Fruit fly (Drosophila melanogaster) whole organism, embryonic: Measurements from ENCODE around the gene CG7766.

ENCODE experiments used
- Abd-B ChIP-seq: fragments of 200-800 bp; sonication (Bioruptor generic); optimal IDR thresholded peaks from 2 replicates; lab custom pipeline; 2018; ENCODE audit warnings: missing biosample characterization, mild to moderate bottlenecking, missing genetic modification characterization, moderate library complexity
- Awh ChIP-seq: fragments of 200-800 bp; sonication (Bioruptor generic); IDR thresholded peaks from 2 replicates; pipeline ENCODE4, ENCODE4 v1.3.6; 2022; ENCODE audit warnings: missing biosample characterization, missing genetic modification characterization
- Bgb ChIP-seq: fragments of 200-800 bp; sonication (Bioruptor generic); IDR thresholded peaks from 2 replicates; pipeline ENCODE4 v1.3.6; 2022; ENCODE audit warnings: missing biosample characterization, missing genetic modification characterization; ENCODE audit not compliant: partially characterized antibody
- C15 ChIP-seq: fragments of 200-800 bp; sonication (Bioruptor generic); IDR thresholded peaks from 3 replicates; pipeline ENCODE4 v1.3.6; 2022; ENCODE audit warnings: missing biosample characterization, missing genetic modification characterization
- CG10267 ChIP-seq: fragments of 200-800 bp; sonication (Bioruptor generic); optimal IDR thresholded peaks from 2 replicates; lab custom pipeline; 2018; ENCODE audit warnings: missing biosample characterization, mild to moderate bottlenecking, missing genetic modification characterization, moderate library complexity
- CG14667 ChIP-seq: fragments of 200-800 bp; sonication (Bioruptor generic); IDR thresholded peaks from 2 replicates; pipeline ENCODE4 v1.3.6; 2022; ENCODE audit warnings: missing biosample characterization, missing genetic modification characterization
- CG15601 ChIP-seq: fragments of 200-800 bp; sonication (Bioruptor generic); optimal IDR thresholded peaks from 3 replicates; lab custom pipeline; 2019; ENCODE audit warnings: missing biosample characterization, mild to moderate bottlenecking, missing genetic modification characterization, moderate library complexity
- CG17328 ChIP-seq: fragments of 200-800 bp; sonication (Bioruptor generic); IDR thresholded peaks from 2 replicates; pipeline ENCODE4 v1.3.6; 2022; ENCODE audit warnings: missing biosample characterization, missing genetic modification characterization
- CG17359 ChIP-seq: fragments of 200-800 bp; sonication (Bioruptor generic); optimal IDR thresholded peaks from 3 replicates; lab custom pipeline; 2018; ENCODE audit warnings: missing biosample characterization, mild to moderate bottlenecking, missing genetic modification characterization, moderate library complexity
- CG1792 ChIP-seq: fragments of 200-800 bp; sonication (Bioruptor generic); optimal IDR thresholded peaks from 2 replicates; lab custom pipeline; 2016; ENCODE audit warnings: missing biosample characterization, missing genetic modification characterization
- CG2129 ChIP-seq: fragments of 200-800 bp; sonication (Bioruptor generic); IDR thresholded peaks from 2 replicates; pipeline ENCODE4 v1.3.6; 2022; ENCODE audit warnings: missing biosample characterization, missing genetic modification characterization; ENCODE audit not compliant: partially characterized antibody
- CG3838 ChIP-seq: fragments of 200-800 bp; sonication (Bioruptor generic); optimal IDR thresholded peaks from 3 replicates; lab custom pipeline; 2016; ENCODE audit warnings: missing biosample characterization, missing genetic modification characterization
- CG7357 ChIP-seq: fragments of 200-800 bp; sonication (Bioruptor generic); IDR thresholded peaks from 3 replicates; pipeline ENCODE4 v1.3.6; 2022; ENCODE audit warnings: missing biosample characterization, missing genetic modification characterization
- CG8089 ChIP-seq: fragments of 200-800 bp; sonication (Bioruptor generic); optimal IDR thresholded peaks from 3 replicates; lab custom pipeline; 2016; ENCODE audit warnings: missing biosample characterization, missing genetic modification characterization
- CG8359 ChIP-seq: fragments of 200-800 bp; sonication (Bioruptor generic); optimal IDR thresholded peaks from 2 replicates; lab custom pipeline; 2017; ENCODE audit warnings: missing biosample characterization, mild to moderate bottlenecking, missing genetic modification characterization, borderline replicate concordance
- CG9797 ChIP-seq: fragments of 200-800 bp; sonication (Bioruptor generic); optimal IDR thresholded peaks from 3 replicates; lab custom pipeline; 2018; ENCODE audit warnings: missing biosample characterization, mild to moderate bottlenecking, missing genetic modification characterization
- CG9817 ChIP-seq: fragments of 200-800 bp; sonication (Bioruptor generic); optimal IDR thresholded peaks from 2 replicates; lab custom pipeline; 2018; ENCODE audit warnings: missing biosample characterization, mild to moderate bottlenecking, missing genetic modification characterization, moderate library complexity
- CG9876 ChIP-seq: fragments of 200-800 bp; sonication (Bioruptor generic); optimal IDR thresholded peaks from 2 replicates; lab custom pipeline; 2016; ENCODE audit warnings: missing biosample characterization, missing genetic modification characterization
- CHES-1-like ChIP-seq: fragments of 200-800 bp; sonication (Bioruptor generic); optimal IDR thresholded peaks from 2 replicates; lab custom pipeline; 2016; ENCODE audit warnings: missing biosample characterization, missing genetic modification characterization
- Dad ChIP-seq: fragments of 200-800 bp; sonication (Bioruptor generic); optimal IDR thresholded peaks from 3 replicates; lab custom pipeline; 2016; ENCODE audit warnings: missing biosample characterization, missing genetic modification characterization
- Deaf1 ChIP-seq: fragments of 200-800 bp; optimal IDR thresholded peaks from 3 replicates; lab custom pipeline; 2019; ENCODE audit warnings: missing biosample characterization, mild to moderate bottlenecking, missing genetic modification characterization, moderate library complexity
- Dip3 ChIP-seq: fragments of 200-800 bp; sonication (Bioruptor generic); optimal IDR thresholded peaks from 3 replicates; lab custom pipeline; 2016; ENCODE audit warnings: missing biosample characterization, missing genetic modification characterization
- Ets97D ChIP-seq: fragments of 200-800 bp; sonication (Bioruptor generic); optimal IDR thresholded peaks from 3 replicates; lab custom pipeline; 2016; ENCODE audit warnings: missing biosample characterization, missing genetic modification characterization
- GATAe ChIP-seq: fragments of 200-800 bp; sonication (Bioruptor generic); conservative IDR thresholded peaks from 2 replicates; pipeline ENCODE4 v1.3.6; 2022; ENCODE audit warnings: missing biosample characterization, missing genetic modification characterization
- Gsc ChIP-seq: fragments of 200-800 bp; sonication (Bioruptor generic); IDR thresholded peaks from 2 replicates; pipeline ENCODE4 v1.3.6; 2022; ENCODE audit warnings: missing biosample characterization, missing genetic modification characterization
- HLH4C ChIP-seq: fragments of 200-800 bp; sonication (Bioruptor generic); IDR thresholded peaks from 3 replicates; pipeline ENCODE4 v1.3.6; 2022; ENCODE audit warnings: missing biosample characterization, missing genetic modification characterization; ENCODE audit not compliant: partially characterized antibody
- HmgD ChIP-seq: fragments of 200-800 bp; sonication (Bioruptor generic); optimal IDR thresholded peaks from 3 replicates; lab custom pipeline; 2016; ENCODE audit warnings: missing biosample characterization, missing genetic modification characterization
- MESR4 ChIP-seq: fragments of 200-800 bp; sonication (Bioruptor generic); optimal IDR thresholded peaks from 2 replicates; lab custom pipeline; 2018; ENCODE audit warnings: missing biosample characterization, mild to moderate bottlenecking, missing genetic modification characterization, moderate library complexity
- Optix ChIP-seq: fragments of 200-800 bp; sonication (Bioruptor generic); IDR thresholded peaks from 3 replicates; pipeline ENCODE4 v1.3.6; 2022; ENCODE audit warnings: missing biosample characterization, missing genetic modification characterization
- Ravus ChIP-seq: fragments of 200-800 bp; sonication (Bioruptor generic); IDR thresholded peaks from 2 replicates; pipeline ENCODE4 v1.3.6; 2022; ENCODE audit warnings: missing biosample characterization, missing genetic modification characterization
- Rx ChIP-seq: fragments of 200-800 bp; sonication (Bioruptor generic); IDR thresholded peaks from 2 replicates; pipeline ENCODE4 v1.3.6; 2022; ENCODE audit warnings: missing biosample characterization, missing genetic modification characterization
- Sry-β ChIP-seq: fragments of 200-800 bp; sonication (Bioruptor generic); optimal IDR thresholded peaks from 2 replicates; lab custom pipeline; 2018; ENCODE audit warnings: missing biosample characterization, mild to moderate bottlenecking, missing genetic modification characterization, moderate library complexity
- Sry-δ ChIP-seq: fragments of 200-800 bp; sonication (Bioruptor generic); optimal IDR thresholded peaks from 2 replicates; lab custom pipeline; 2016; ENCODE audit warnings: missing biosample characterization, missing genetic modification characterization
- Ssrp ChIP-seq: fragments of 200-800 bp; sonication (Bioruptor generic); optimal IDR thresholded peaks from 2 replicates; lab custom pipeline; 2018; ENCODE audit warnings: missing biosample characterization, mild to moderate bottlenecking, missing genetic modification characterization, moderate library complexity
- amos ChIP-seq: fragments of 200-800 bp; sonication (Bioruptor generic); IDR thresholded peaks from 2 replicates; pipeline ENCODE4 v1.3.6; 2022; ENCODE audit warnings: missing biosample characterization, missing genetic modification characterization; ENCODE audit not compliant: partially characterized antibody
- aop ChIP-seq: fragments of 200-800 bp; sonication (Bioruptor generic); IDR thresholded peaks from 2 replicates; pipeline ENCODE4 v1.3.6; 2022; ENCODE audit warnings: missing biosample characterization, missing genetic modification characterization
- ci ChIP-seq: fragments of 200-800 bp; sonication (Bioruptor generic); IDR thresholded peaks from 3 replicates; pipeline ENCODE4 v1.3.6; 2022; ENCODE audit warnings: missing biosample characterization, missing genetic modification characterization
- gem ChIP-seq: fragments of 200-800 bp; sonication (Bioruptor generic); optimal IDR thresholded peaks from 2 replicates; lab custom pipeline; 2019; ENCODE audit warnings: missing biosample characterization, mild to moderate bottlenecking, missing genetic modification characterization, moderate library complexity
- gt ChIP-seq: fragments of 200-800 bp; sonication (Bioruptor generic); IDR thresholded peaks from 2 replicates; pipeline ENCODE4 v1.3.6; 2022; ENCODE audit warnings: missing biosample characterization, missing genetic modification characterization
- hbn ChIP-seq: fragments of 200-800 bp; sonication (Bioruptor generic); IDR thresholded peaks from 2 replicates; pipeline ENCODE4 v1.3.6; 2022; ENCODE audit warnings: missing biosample characterization, missing genetic modification characterization; ENCODE audit not compliant: partially characterized antibody
- jigr1 ChIP-seq: fragments of 200-800 bp; sonication (Bioruptor generic); IDR thresholded peaks from 3 replicates; pipeline ENCODE4 v1.3.6; 2022; ENCODE audit warnings: missing biosample characterization, missing genetic modification characterization
- nerfin-1 ChIP-seq: fragments of 200-800 bp; sonication (Bioruptor generic); optimal IDR thresholded peaks from 3 replicates; lab custom pipeline; 2019; ENCODE audit warnings: missing biosample characterization, mild to moderate bottlenecking, missing genetic modification characterization, moderate library complexity
- nmo ChIP-seq: fragments of 200-800 bp; sonication (Bioruptor generic); optimal IDR thresholded peaks from 2 replicates; lab custom pipeline; 2018; ENCODE audit warnings: missing biosample characterization, mild to moderate bottlenecking, missing genetic modification characterization, moderate library complexity
- org-1 ChIP-seq: fragments of 200-800 bp; sonication (Bioruptor generic); optimal IDR thresholded peaks from 2 replicates; lab custom pipeline; 2017; ENCODE audit warnings: missing biosample characterization, missing genetic modification characterization
- sd ChIP-seq: fragments of 200-800 bp; sonication (Bioruptor generic); optimal IDR thresholded peaks from 3 replicates; lab custom pipeline; 2018; ENCODE audit warnings: missing biosample characterization, mild to moderate bottlenecking, missing genetic modification characterization, moderate library complexity
- sens ChIP-seq: fragments of 200-800 bp; sonication (Bioruptor generic); peaks from one replicate; lab custom pipeline; 2016; ENCODE audit warnings: missing biosample characterization, missing genetic modification characterization
- sim ChIP-seq: fragments of 200-800 bp; sonication (Bioruptor generic); IDR thresholded peaks from 2 replicates; pipeline ENCODE4 v1.3.6; 2022; ENCODE audit warnings: missing biosample characterization, missing genetic modification characterization
- slou ChIP-seq: fragments of 200-800 bp; sonication (Bioruptor generic); optimal IDR thresholded peaks from 3 replicates; lab custom pipeline; 2016; ENCODE audit warnings: missing biosample characterization, missing genetic modification characterization
- slp2 ChIP-seq: fragments of 200-800 bp; sonication (Bioruptor generic); optimal IDR thresholded peaks from 2 replicates; lab custom pipeline; 2016; ENCODE audit warnings: missing biosample characterization, missing genetic modification characterization
- tna ChIP-seq: fragments of 200-800 bp; sonication (Bioruptor generic); IDR thresholded peaks from 2 replicates; pipeline ENCODE4 v1.3.6; 2022; ENCODE audit warnings: missing biosample characterization, missing genetic modification characterization; ENCODE audit not compliant: partially characterized antibody
- wdn ChIP-seq: fragments of 200-800 bp; sonication (Bioruptor generic); IDR thresholded peaks from 2 replicates; pipeline ENCODE4 v1.3.6; 2022; ENCODE audit warnings: missing biosample characterization, missing genetic modification characterization
- zfh2 ChIP-seq: fragments of 200-800 bp; sonication (Bioruptor generic); optimal IDR thresholded peaks from 2 replicates; lab custom pipeline; 2016; ENCODE audit warnings: missing biosample characterization, missing genetic modification characterization

CG7766 gene

dm6 chrX:9148989-9149522, 45.5 kb upstream of the CG7766 start, which contains the start of the genes fh and Bap111 (continued):
- no peak for TF ChIP-seq Rx (GFP tag; lab: Robert Waterston, UW)
- TF ChIP-seq CG10267 = peak; percentile 84
- TF ChIP-seq Sry-δ = peak; percentile 23
- TF ChIP-seq CG9876 (GFP tag; lab: Kevin White, UChicago) = no peak
- TF ChIP-seq CG14667 (GFP tag; lab: Robert Waterston, UW) = no peak
- no peak for TF ChIP-seq jigr1 (GFP tag; lab: Robert Waterston, UW)
- no peak for TF ChIP-seq HmgD (GFP tag; lab: Kevin White, UChicago)
- TF ChIP-seq sd = no peak
- no peak for TF ChIP-seq CG2129 (GFP tag; lab: Robert Waterston, UW)
- TF ChIP-seq MESR4 (GFP tag; lab: Kevin White, UChicago) = peak; percentile 72
- no peak for TF ChIP-seq CG8089 (GFP tag; lab: Kevin White, UChicago)
- TF ChIP-seq gem (tag; lab: Kevin White, UChicago) = no peak
- TF ChIP-seq Ravus = no peak
- TF ChIP-seq CG8359 (GFP tag; lab: Kevin White, UChicago) = no peak
- TF ChIP-seq sim (GFP tag; lab: Robert Waterston, UW) = no peak
- no peak for TF ChIP-seq C15
- TF ChIP-seq CG1792 = no peak
- TF ChIP-seq CG9797 (GFP tag; lab: Kevin White, UChicago) = peak; percentile 78
- no peak for TF ChIP-seq hbn (GFP tag; lab: Robert Waterston, UW)
- TF ChIP-seq Abd-B (GFP tag; lab: Kevin White, UChicago) = no peak
- TF ChIP-seq CHES-1-like = peak; percentile 50
- no peak for TF ChIP-seq Ssrp
- TF ChIP-seq Dad (GFP tag; lab: Kevin White, UChicago) = no peak
- peak; percentile 90 for TF ChIP-seq sens (GFP tag; lab: Kevin White, UChicago)
- TF ChIP-seq Sry-β (GFP tag; lab: Kevin White, UChicago) = no peak
- TF ChIP-seq gt = no peak
- no peak for TF ChIP-seq zfh2 (GFP tag; lab: Kevin White, UChicago)
- TF ChIP-seq CG15601 = peak; percentile 7
- TF ChIP-seq Deaf1 (tag; lab: Kevin White, UChicago) = no peak
- TF ChIP-seq nmo = peak; percentile 38
- no peak for TF ChIP-seq tna
- no peak for TF ChIP-seq slou (GFP tag; lab: Kevin White, UChicago)
- no peak for TF ChIP-seq CG17328
- TF ChIP-seq, all 482 proteins: peak for 39

dm6 chrX:9142224-9142802, 38.8 kb upstream of the CG7766 start, which contains the start of gene CG7065:
Gene CG7065 (plus strand): TSS chrX:9142493.
- TF ChIP-seq amos (GFP tag; lab: Robert Waterston, UW) (peak; percentile 73), Bgb (peak; percentile 69), CG10267 (peak; percentile 10), Dip3 (GFP tag; lab: Kevin White, UChicago) (no peak), HLH4C (GFP tag; lab: Robert Waterston, UW) (no peak), slp2 (GFP tag; lab: Kevin White, UChicago) (no peak), ci (GFP tag; lab: Robert Waterston, UW) (no peak), CG3838 (peak; percentile 80), CG9817 (tag; lab: Kevin White, UChicago) (no peak), aop (no peak), Gsc (GFP tag; lab: Robert Waterston, UW) (no peak), org-1 (GFP tag; lab: Kevin White, UChicago) (no peak), CG17359 (peak; percentile 17), CG17328 (no peak), Ets97D (GFP tag; lab: Kevin White, UChicago) (peak; percentile 45), GATAe (GFP tag; lab: Robert Waterston, UW) (no peak), Awh (no peak), wdn (GFP tag; lab: Robert Waterston, UW) (no peak), Optix (GFP tag; lab: Robert Waterston, UW) (no peak), CG7357 (GFP tag; lab: Robert Waterston, UW) (peak; percentile 29; the same call in 1 of the 3 replicates), nerfin-1 (no peak)
